Fruit fly (Drosophila melanogaster): ENCODE data around the gene msopa.

- TF ChIP-seq usp (GFP tag; optimal IDR thresholded peaks at IDR 0.05) (no peak), pan (optimal IDR thresholded peaks at IDR 0.05) (no peak), N (GFP tag; optimal IDR thresholded peaks at IDR 0.05) (no peak), lola (GFP tag; optimal IDR thresholded peaks at IDR 0.05) (no peak), jim (GFP tag; optimal IDR thresholded peaks at IDR 0.05) (no peak), Hr78 (GFP tag; optimal IDR thresholded peaks at IDR 0.05) (no peak), Rel (GFP tag; optimal IDR thresholded peaks at IDR 0.05) (no peak), Rel (tag; optimal IDR thresholded peaks at IDR 0.05) (no peak), Dif (GFP tag; optimal IDR thresholded peaks at IDR 0.05; ENCODE audit: partially characterized antibody) (no peak), woc (GFP tag; optimal IDR thresholded peaks at IDR 0.05) (no peak)
Observed at dm6 chr3L:22094308-22094866, 11.9 kb downstream of the msopa start.
